Fruit fly (Drosophila melanogaster): ENCODE results near the gene Hgsnat.

DNA sequence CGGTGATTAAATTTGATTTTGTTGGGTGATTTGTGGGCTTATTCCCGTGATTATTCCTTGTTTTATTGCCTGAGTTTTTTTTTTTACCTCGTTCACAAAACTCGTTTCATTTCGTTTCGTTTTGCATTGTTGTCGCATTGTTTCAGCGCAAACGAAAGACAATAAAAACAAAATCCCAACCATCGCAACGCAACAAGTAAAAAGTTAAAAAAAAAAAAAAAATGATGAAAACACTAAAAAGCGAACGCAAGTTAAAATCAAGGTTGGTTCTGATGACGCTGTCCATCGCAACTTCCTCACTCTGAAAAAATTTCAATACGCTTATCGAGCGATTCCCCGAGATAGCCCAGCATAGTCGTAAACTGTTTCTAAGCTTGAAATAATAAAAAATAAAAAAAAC is 23.0 kb downstream of the Hgsnat start:
- TF ChIP-seq CG4318 (GFP tag; optimal IDR thresholded peaks at IDR 0.05) (no peak), CG8632 (GFP tag; optimal IDR thresholded peaks at IDR 0.05) (no peak)

Data from whole organism, prepupa.